Fruit fly (Drosophila melanogaster): ENCODE results near the gene Pcyt2.

Gene Pcyt2

DNA sequence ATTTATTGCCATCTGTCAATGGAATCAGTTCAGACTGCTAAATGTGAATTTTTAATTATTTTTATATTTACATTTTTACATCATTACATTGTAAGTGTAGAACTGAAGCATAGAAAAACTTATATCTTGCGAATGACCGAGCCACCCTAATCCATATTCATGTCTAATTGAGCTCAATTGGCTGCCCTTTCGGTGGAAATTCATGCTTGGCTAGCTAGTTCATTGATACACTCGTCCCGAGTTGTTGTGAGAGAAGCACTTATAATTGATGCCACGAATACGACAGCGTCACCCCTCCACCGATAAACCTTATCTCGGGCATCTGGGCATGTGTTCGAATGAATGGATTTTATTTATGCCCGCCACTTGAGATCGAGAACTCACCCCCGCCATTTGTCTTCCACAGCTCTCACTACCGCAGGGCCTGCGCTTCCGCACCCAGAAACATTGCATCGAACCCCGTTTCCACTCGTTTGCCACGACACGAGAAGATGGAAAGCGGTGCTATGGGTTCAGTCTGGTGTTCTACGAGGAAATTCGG lies 14.9 kb upstream of the Pcyt2 start:
- TF ChIP-seq Hr51 (GFP tag; optimal IDR thresholded peaks at IDR 0.05) (peak in 1 of 2 experiments; percentile 12), stwl (tag; optimal IDR thresholded peaks at IDR 0.05) (no peak), twi (tag; optimal IDR thresholded peaks at IDR 0.05) (peak; percentile 76), CG17829 (tag; optimal IDR thresholded peaks at IDR 0.05) (no peak), vnd (GFP tag; IDR thresholded peaks at IDR 0.05; ENCODE audit: partially characterized antibody) (0 out of 3 replicates have a peak, but pooled peaks have one; percentile 32), Dfd (GFP tag; optimal IDR thresholded peaks at IDR 0.05) (no peak), CG8281 (tag; optimal IDR thresholded peaks at IDR 0.05) (peak; percentile 64), CG7357 (GFP tag; IDR thresholded peaks at IDR 0.05) (no peak), kni (GFP tag; optimal IDR thresholded peaks at IDR 0.05) (no peak), CG15514 (GFP tag; optimal IDR thresholded peaks at IDR 0.05) (peak; percentile 23), zen2 (GFP tag; IDR thresholded peaks at IDR 0.05; ENCODE audit: partially characterized antibody) (no peak), CG2678 (tag; optimal IDR thresholded peaks at IDR 0.05) (peak; percentile 30), bigmax (GFP tag; optimal IDR thresholded peaks at IDR 0.05) (no peak), ftz-f1 (GFP tag; optimal IDR thresholded peaks at IDR 0.05) (no peak), CG6683 (GFP tag; optimal IDR thresholded peaks at IDR 0.05) (no peak), HLH4C (GFP tag; IDR thresholded peaks at IDR 0.05; ENCODE audit: partially characterized antibody) (no peak), gem (tag; optimal IDR thresholded peaks at IDR 0.05) (peak; percentile 23), Max (GFP tag; optimal IDR thresholded peaks at IDR 0.05) (no peak), sr (GFP tag; IDR thresholded peaks at IDR 0.05) (no peak), Hmr (GFP tag; optimal IDR thresholded peaks at IDR 0.05) (peak; percentile 8), mam (GFP tag; optimal IDR thresholded peaks at IDR 0.05) (no peak), gro (GFP tag; optimal IDR thresholded peaks at IDR 0.05) (no peak), pros (GFP tag; optimal IDR thresholded peaks at IDR 0.05) (peak; percentile 87), CG2120 (GFP tag; optimal IDR thresholded peaks at IDR 0.05) (peak; percentile 2), pum (GFP tag; optimal IDR thresholded peaks at IDR 0.05) (no peak), shn (GFP tag; optimal IDR thresholded peaks at IDR 0.05) (no peak), Hey (tag; optimal IDR thresholded peaks at IDR 0.05) (no peak), Deaf1 (tag; optimal IDR thresholded peaks at IDR 0.05) (peak; percentile 11), CG12299 (tag; optimal IDR thresholded peaks at IDR 0.05) (no peak), Optix (GFP tag; IDR thresholded peaks at IDR 0.05) (no peak), sug (tag; optimal IDR thresholded peaks at IDR 0.05) (peak; percentile 53), fd64A (GFP tag; optimal IDR thresholded peaks at IDR 0.05) (no peak), H2.0 (GFP tag; IDR thresholded peaks at IDR 0.05) (no peak), CG10543 (GFP tag; optimal IDR thresholded peaks at IDR 0.05) (peak; percentile 9), CG3838 (GFP tag; optimal IDR thresholded peaks at IDR 0.05) (no peak), CG34376 (GFP tag; optimal IDR thresholded peaks at IDR 0.05) (peak; percentile 35), pb (GFP tag; optimal IDR thresholded peaks at IDR 0.05) (no peak), grn (GFP tag; optimal IDR thresholded peaks at IDR 0.05) (peak; percentile 80), hbn (GFP tag; IDR thresholded peaks at IDR 0.05; ENCODE audit: partially characterized antibody) (peak; percentile 26; the same call in 1 of the 2 replicates), bcd (GFP tag; optimal IDR thresholded peaks at IDR 0.05) (no peak), CG2712 (tag; optimal IDR thresholded peaks at IDR 0.05) (no peak), pfk (GFP tag; optimal IDR thresholded peaks at IDR 0.05) (peak; percentile 75), CG1647 (GFP tag; optimal IDR thresholded peaks at IDR 0.05) (no peak), CG15601 (tag; optimal IDR thresholded peaks at IDR 0.05) (no peak), Drgx (GFP tag; IDR thresholded peaks at IDR 0.05) (0 out of 2 replicates have a peak, but pooled peaks have one; percentile 10), Tbp (GFP tag; optimal IDR thresholded peaks at IDR 0.05) (no peak)

Measured in whole organism, embryonic.